Worm (Caenorhabditis elegans) whole organism, midembryonic: ENCODE measurements around the gene srh-283.

Experiments
- T22C8.4 ChIP-seq: fragments of 200-800 bp; sonication (Bioruptor generic); IDR thresholded peaks from 2 replicates; pipeline ENCODE4 v1.3.6; 2022; ENCODE audit warnings: missing genetic modification characterization, missing compliant biosample characterization
- cog-1 ChIP-seq: sonication (generic microtip); optimal IDR thresholded peaks from 2 replicates; lab custom pipeline; 2016; ENCODE audit warnings: missing genetic modification characterization, missing compliant biosample characterization
- flt-1 ChIP-seq: fragments of 200-800 bp; sonication (Bioruptor generic); IDR thresholded peaks from 2 replicates; pipeline ENCODE4 v1.3.6; 2022; ENCODE audit warnings: missing genetic modification characterization, missing compliant biosample characterization
- klf-2 ChIP-seq: fragments of 200-800 bp; sonication (Bioruptor generic); conservative IDR thresholded peaks from 2 replicates; pipeline ENCODE4 v1.3.6; 2022; ENCODE audit warnings: missing genetic modification reagents, missing genetic modification characterization, missing compliant biosample characterization
- med-1 ChIP-seq: sonication (generic microtip); optimal IDR thresholded peaks from 2 replicates; lab custom pipeline; 2017; ENCODE audit warnings: missing genetic modification characterization, mild to moderate bottlenecking, missing compliant biosample characterization, antibody characterized with exemption, missing genetic modification reagents; ENCODE audit not compliant: insufficient read depth
- ref-1 ChIP-seq: fragments of 200-800 bp; sonication (Bioruptor generic); conservative IDR thresholded peaks from 2 replicates; pipeline ENCODE4 v1.3.6; 2022; ENCODE audit warnings: missing genetic modification reagents, missing genetic modification characterization, missing compliant biosample characterization
- tab-1 ChIP-seq: fragments of 200-800 bp; sonication (Bioruptor generic); IDR thresholded peaks from 2 replicates; pipeline ENCODE4 v1.3.6; 2022; ENCODE audit warnings: missing genetic modification characterization, missing compliant biosample characterization
- ztf-23 ChIP-seq: fragments of 200-800 bp; sonication (Bioruptor generic); IDR thresholded peaks from 2 replicates; pipeline ENCODE4 v1.3.6; 2022; ENCODE audit warnings: missing genetic modification reagents, missing genetic modification characterization, missing compliant biosample characterization
- ztf-29 ChIP-seq: fragments of 200-800 bp; sonication (Bioruptor generic); IDR thresholded peaks from 2 replicates; pipeline ENCODE4 v1.3.6; 2022; ENCODE audit warnings: missing genetic modification reagents, missing genetic modification characterization, missing compliant biosample characterization

srh-283 gene

DNA sequence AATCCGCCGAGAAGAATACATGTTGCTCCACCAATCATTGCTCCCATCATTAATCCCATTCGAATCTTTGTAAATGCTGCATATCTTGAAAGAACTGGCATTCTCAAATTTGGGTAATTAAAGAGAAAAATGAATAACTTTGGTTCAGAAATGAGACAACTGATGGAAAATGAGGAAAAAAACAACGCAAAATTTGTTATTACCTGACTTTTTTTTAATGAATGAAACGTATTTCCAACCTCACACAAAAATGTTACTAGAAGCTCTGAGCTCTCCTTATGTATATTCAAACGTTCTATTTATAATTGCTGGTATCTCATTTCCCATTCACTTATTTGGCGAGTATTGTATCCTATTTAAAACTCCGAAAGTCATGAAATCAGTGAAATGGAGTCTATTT is 37.4 kb downstream of the srh-283 start, which contains the start of the genes Y94A7B.11 and srh-292:
Y94A7B.11 (minus strand) TSS at position 101 of the 400 bp plus-strand sequence.
srh-292 (plus strand) TSS at position 251 of the 400 bp plus-strand sequence.
- TF ChIP-seq klf-2 (GFP tag; lab: Robert Waterston, UW) (no peak), ztf-23 (GFP tag; lab: Robert Waterston, UW) (no peak), flt-1 (GFP tag; lab: Robert Waterston, UW) (no peak), ref-1 (no peak), tab-1 (GFP tag; lab: Robert Waterston, UW) (no peak)

DNA sequence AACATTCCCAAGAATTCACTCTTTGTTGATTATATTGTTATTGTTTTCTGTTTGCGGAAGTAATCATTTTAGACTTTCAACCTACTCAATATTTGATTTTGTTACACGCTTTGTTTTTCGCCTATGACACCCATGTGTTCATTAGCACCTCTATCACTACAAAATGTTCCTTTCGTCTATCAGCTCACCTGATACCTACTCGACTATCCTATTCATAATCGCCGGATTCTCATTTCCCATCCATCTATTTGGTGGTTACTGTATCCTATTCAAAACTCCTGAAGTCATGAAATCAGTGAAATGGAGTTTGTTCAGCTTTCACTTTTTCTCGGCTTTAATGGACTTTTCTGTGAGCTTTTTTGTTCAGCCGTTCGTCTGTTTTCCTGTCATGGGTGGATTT is 40.2 kb downstream of the srh-283 start, which contains the start of gene srh-291:
srh-291 (plus strand) TSS at position 301 of the 400 bp plus-strand sequence.
- no peak for TF ChIP-seq tab-1 (GFP tag; lab: Robert Waterston, UW)
- no peak for TF ChIP-seq ztf-29 (GFP tag; lab: Robert Waterston, UW)

DNA sequence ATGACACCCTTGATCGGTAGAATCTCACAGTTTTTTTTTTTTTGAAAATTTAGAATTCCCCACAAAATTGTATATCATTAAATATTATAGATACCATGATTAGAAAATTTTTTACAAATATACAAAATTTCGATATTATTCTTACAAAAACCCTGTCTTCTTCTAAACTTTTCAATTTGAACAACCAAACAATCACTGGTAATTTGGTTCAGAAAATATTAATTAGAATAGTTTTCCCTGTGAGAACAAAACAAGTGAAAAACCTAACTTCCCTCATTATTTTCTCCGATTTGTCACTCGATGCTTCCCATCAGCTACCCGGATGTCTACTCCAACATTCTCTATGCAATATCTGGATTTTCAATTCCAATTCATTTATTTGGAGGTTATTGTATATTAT is 44.9 kb downstream of the srh-283 start, which contains the start of gene srh-296:
srh-296 (plus strand) TSS at position 301 of the 400 bp plus-strand sequence.
- TF ChIP-seq ref-1 (no peak), ztf-23 (GFP tag; lab: Robert Waterston, UW) (no peak), cog-1 (tag; lab: Kevin White, UChicago) (no peak)

DNA sequence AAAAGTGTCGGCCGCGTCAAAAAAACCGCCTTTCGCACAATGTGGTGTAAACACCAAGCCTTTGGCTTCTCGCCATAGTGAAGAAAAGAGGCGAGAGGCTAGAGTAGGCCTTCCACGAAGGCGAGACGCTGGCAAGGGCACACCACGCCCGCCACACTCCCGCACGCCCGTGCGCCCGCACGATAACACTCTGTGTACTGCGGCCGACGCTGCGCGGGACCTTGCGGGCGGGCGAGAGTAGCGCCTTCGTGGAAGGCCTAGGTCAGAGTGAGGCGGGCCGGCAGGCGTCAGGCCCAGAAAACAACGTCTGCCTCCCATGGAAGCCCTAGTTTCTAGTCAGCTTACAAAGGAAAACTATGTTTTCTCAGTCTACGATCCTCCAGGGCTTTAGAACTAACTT is 47.0 kb downstream of the srh-283 start:
- TF ChIP-seq ztf-23 (GFP tag; lab: Robert Waterston, UW), result no peak
- TF ChIP-seq ztf-29 (GFP tag; lab: Robert Waterston, UW), result no peak
- no peak for TF ChIP-seq T22C8.4 (GFP tag; lab: Robert Waterston, UW)
- no peak for TF ChIP-seq cog-1 (tag; lab: Kevin White, UChicago)
- TF ChIP-seq klf-2 (GFP tag; lab: Robert Waterston, UW), result no peak
- no peak for TF ChIP-seq ref-1
- no peak for TF ChIP-seq flt-1 (GFP tag; lab: Robert Waterston, UW)
- no peak for TF ChIP-seq med-1 (GFP tag; lab: Kevin White, UChicago)
- no peak for TF ChIP-seq tab-1 (GFP tag; lab: Robert Waterston, UW)
